Worm (Caenorhabditis elegans) whole organism, young adult: ENCODE results near the gene nlp-31.

Source experiments
- C17E4.6 ChIP-seq: fragments of 200-800 bp; sonication (Bioruptor generic); IDR thresholded peaks from 2 replicates; pipeline ENCODE4 v1.3.6; 2022; ENCODE audit warnings: missing genetic modification reagents, missing genetic modification characterization, missing compliant biosample characterization
- D2030.7 ChIP-seq: fragments of 200-800 bp; sonication (Bioruptor generic); IDR thresholded peaks from 2 replicates; pipeline ENCODE4 v1.3.6; 2022; ENCODE audit warnings: missing genetic modification reagents, missing genetic modification characterization, missing compliant biosample characterization
- F33H1.4 ChIP-seq: fragments of 200-800 bp; sonication (Bioruptor generic); IDR thresholded peaks from 2 replicates; pipeline ENCODE4 v1.3.6; 2022; ENCODE audit warnings: missing genetic modification reagents, missing genetic modification characterization, missing compliant biosample characterization
- F37B4.10 ChIP-seq: fragments of 200-800 bp; sonication (Bioruptor generic); IDR thresholded peaks from 2 replicates; pipeline ENCODE4 v1.3.6; 2022; ENCODE audit warnings: missing genetic modification characterization, missing compliant biosample characterization
- F39B2.1 ChIP-seq: fragments of 200-800 bp; sonication (Bioruptor generic); IDR thresholded peaks from 2 replicates; pipeline ENCODE4 v1.3.6; 2022; ENCODE audit warnings: missing genetic modification reagents, missing genetic modification characterization, missing compliant biosample characterization
- F52B5.7 ChIP-seq: sonication (generic microtip); optimal IDR thresholded peaks from 2 replicates; lab custom pipeline; 2016; ENCODE audit warnings: mild to moderate bottlenecking, missing genetic modification characterization, missing compliant biosample characterization
- F57A8.1 ChIP-seq: fragments of 200-800 bp; sonication (Bioruptor generic); optimal IDR thresholded peaks from 2 replicates; lab custom pipeline; 2018; ENCODE audit warnings: mild to moderate bottlenecking, missing genetic modification characterization, moderate library complexity, missing compliant biosample characterization
- F57C9.4 ChIP-seq: sonication (generic microtip); optimal IDR thresholded peaks from 2 replicates; lab custom pipeline; 2017; ENCODE audit warnings: mild to moderate bottlenecking, missing genetic modification characterization, missing compliant biosample characterization
- Y53G8AR.9 ChIP-seq: fragments of 200-800 bp; sonication (Bioruptor generic); conservative IDR thresholded peaks from 2 replicates; pipeline ENCODE4 v1.3.6; 2022; ENCODE audit warnings: missing genetic modification reagents, missing genetic modification characterization, missing compliant biosample characterization
- Y67H2A.10 ChIP-seq: fragments of 200-800 bp; sonication (Bioruptor generic); conservative IDR thresholded peaks from 2 replicates; pipeline ENCODE4 v1.3.6; 2022; ENCODE audit warnings: missing genetic modification reagents, missing genetic modification characterization, missing compliant biosample characterization
- Y79H2A.3 ChIP-seq: fragments of 200-800 bp; sonication (Bioruptor generic); conservative IDR thresholded peaks from 2 replicates; pipeline ENCODE4 v1.3.6; 2022; ENCODE audit warnings: missing genetic modification reagents, missing genetic modification characterization, missing compliant biosample characterization
- ZK185.1 ChIP-seq: sonication (generic microtip); optimal IDR thresholded peaks from 2 replicates; lab custom pipeline; 2016; ENCODE audit warnings: mild to moderate bottlenecking, missing genetic modification characterization, missing compliant biosample characterization; ENCODE audit not compliant: poor library complexity, severe bottlenecking
- aptf-2 ChIP-seq: fragments of 200-800 bp; sonication (Bioruptor generic); conservative IDR thresholded peaks from 2 replicates; pipeline ENCODE4 v1.3.6; 2022; ENCODE audit warnings: missing genetic modification reagents, missing genetic modification characterization, missing compliant biosample characterization
- aptf-3 ChIP-seq: fragments of 200-800 bp; sonication (Bioruptor generic); IDR thresholded peaks from 2 replicates; pipeline ENCODE4 v1.3.6; 2022; ENCODE audit warnings: missing genetic modification characterization, missing compliant biosample characterization
- attf-3 ChIP-seq: fragments of 200-800 bp; sonication (Bioruptor generic); conservative IDR thresholded peaks from 2 replicates; pipeline ENCODE4 v1.3.6; 2022; ENCODE audit warnings: missing genetic modification reagents, missing genetic modification characterization, missing compliant biosample characterization
- bed-2 ChIP-seq: fragments of 200-800 bp; sonication (Bioruptor generic); IDR thresholded peaks from 2 replicates; pipeline ENCODE4 v1.3.6; 2022; ENCODE audit warnings: missing genetic modification reagents, missing genetic modification characterization, missing compliant biosample characterization
- cebp-2 ChIP-seq: fragments of 200-800 bp; sonication (Bioruptor generic); IDR thresholded peaks from 2 replicates; pipeline ENCODE4 v1.3.6; 2022; ENCODE audit warnings: missing genetic modification characterization, missing compliant biosample characterization
- ceh-27 ChIP-seq: fragments of 200-800 bp; sonication (Bioruptor generic); optimal IDR thresholded peaks from 2 replicates; lab custom pipeline; 2018; ENCODE audit warnings: mild to moderate bottlenecking, missing genetic modification characterization, moderate library complexity, missing compliant biosample characterization
- ceh-58 ChIP-seq: fragments of 200-800 bp; sonication (Bioruptor generic); IDR thresholded peaks from 2 replicates; pipeline ENCODE4 v1.3.6; 2022; ENCODE audit warnings: missing genetic modification characterization, missing compliant biosample characterization
- die-1 ChIP-seq: sonication (generic microtip); optimal IDR thresholded peaks from 2 replicates; lab custom pipeline; 2016; ENCODE audit warnings: missing genotype, mild to moderate bottlenecking, missing genetic modification characterization, missing compliant biosample characterization
- dox-1 ChIP-seq: fragments of 200-800 bp; sonication (Bioruptor generic); IDR thresholded peaks from 2 replicates; pipeline ENCODE4 v1.3.6; 2022; ENCODE audit warnings: missing genetic modification reagents, missing genetic modification characterization, missing compliant biosample characterization
- hlh-26 ChIP-seq: fragments of 200-800 bp; sonication (Bioruptor generic); conservative IDR thresholded peaks from 2 replicates; pipeline ENCODE4 v1.3.6; 2022; ENCODE audit warnings: missing genetic modification reagents, missing genetic modification characterization, missing compliant biosample characterization
- let-607 ChIP-seq, 2 experiments: fragments of 200-800 bp in 1 of 2; sonication (Bioruptor generic) in 1 of 2; sonication (generic microtip) in 1 of 2; optimal IDR thresholded peaks; 2 replicates each; lab custom pipeline; 2016 to 2018; ENCODE audit warnings: mild to moderate bottlenecking in 2 of 2, missing compliant biosample characterization in 2 of 2, missing genetic modification characterization in 2 of 2, moderate library complexity in 2 of 2, missing genotype in 1 of 2
- lin-40 ChIP-seq: sonication (generic microtip); optimal IDR thresholded peaks from 2 replicates; lab custom pipeline; 2016; ENCODE audit warnings: missing genetic modification characterization, mild to moderate bottlenecking, missing compliant biosample characterization, missing genotype, missing genetic modification reagents
- lsl-1 ChIP-seq: fragments of 200-800 bp; sonication (Bioruptor generic); optimal IDR thresholded peaks from 2 replicates; lab custom pipeline; 2018; ENCODE audit warnings: mild to moderate bottlenecking, missing genetic modification characterization, moderate library complexity, missing compliant biosample characterization
- lsy-27 ChIP-seq: sonication (generic microtip); optimal IDR thresholded peaks from 2 replicates; lab custom pipeline; 2017; ENCODE audit warnings: missing genetic modification characterization, mild to moderate bottlenecking, missing compliant biosample characterization, antibody characterized with exemption, missing genotype, borderline replicate concordance; ENCODE audit not compliant: insufficient read depth
- madf-6 ChIP-seq: fragments of 200-800 bp; sonication (Bioruptor generic); IDR thresholded peaks from 2 replicates; pipeline ENCODE4 v1.3.6; 2022; ENCODE audit warnings: missing genetic modification reagents, missing genetic modification characterization, missing compliant biosample characterization
- mes-4 ChIP-seq: sonication (generic microtip); optimal IDR thresholded peaks from 2 replicates; lab custom pipeline; 2016; ENCODE audit warnings: missing genotype, missing genetic modification characterization, missing compliant biosample characterization
- mxl-1 ChIP-seq: sonication (generic microtip); optimal IDR thresholded peaks from 2 replicates; lab custom pipeline; 2016; ENCODE audit warnings: missing genetic modification characterization, missing compliant biosample characterization
- nfya-1 ChIP-seq: sonication (generic microtip); optimal IDR thresholded peaks from 2 replicates; lab custom pipeline; 2017; ENCODE audit warnings: antibody characterized with exemption, missing compliant biosample characterization, missing genetic modification characterization, borderline replicate concordance; ENCODE audit not compliant: insufficient read depth
- nhr-80 ChIP-seq: sonication (generic microtip); optimal IDR thresholded peaks from 2 replicates; lab custom pipeline; 2016; ENCODE audit warnings: missing genetic modification characterization, missing compliant biosample characterization
- nhr-90 ChIP-seq: sonication (generic microtip); optimal IDR thresholded peaks from 2 replicates; lab custom pipeline; 2016; ENCODE audit warnings: missing genotype, mild to moderate bottlenecking, missing genetic modification characterization, missing compliant biosample characterization
- pbrm-1 ChIP-seq: fragments of 200-800 bp; sonication (Bioruptor generic); IDR thresholded peaks from 2 replicates; pipeline ENCODE4 v1.3.6; 2022; ENCODE audit warnings: missing genetic modification reagents, missing genetic modification characterization, missing compliant biosample characterization
- pha-4 ChIP-seq: fragments of 150-350 bp; sonication (generic microtip); optimal IDR thresholded peaks from 2 replicates; lab custom pipeline; 2014; ENCODE audit warnings: missing biosample characterization, missing genetic modification reagents, missing genetic modification characterization
- rec-8 ChIP-seq, 2 experiments: sonication (generic microtip); optimal IDR thresholded peaks; 2 replicates each; lab custom pipeline; 2016; ENCODE audit warnings: mild to moderate bottlenecking in 2 of 2, missing genetic modification characterization in 2 of 2, missing genetic modification reagents in 2 of 2, missing genotype in 2 of 2, missing biosample characterization in 1 of 2, missing compliant biosample characterization in 1 of 2, moderate library complexity in 1 of 2
- repo-1 ChIP-seq: sonication (generic microtip); optimal IDR thresholded peaks from 2 replicates; lab custom pipeline; 2017; ENCODE audit warnings: mild to moderate bottlenecking, missing genetic modification characterization, missing compliant biosample characterization
- sptf-2 ChIP-seq: fragments of 200-800 bp; sonication (Bioruptor generic); optimal IDR thresholded peaks from 2 replicates; lab custom pipeline; 2018; ENCODE audit warnings: mild to moderate bottlenecking, missing genetic modification characterization, missing compliant biosample characterization
- tlf-1 ChIP-seq: fragments of 200-800 bp; sonication (Bioruptor generic); optimal IDR thresholded peaks from 2 replicates; lab custom pipeline; 2018; ENCODE audit warnings: mild to moderate bottlenecking, missing genetic modification characterization, missing compliant biosample characterization
- xnd-1 ChIP-seq: sonication (generic microtip); optimal IDR thresholded peaks from 2 replicates; lab custom pipeline; 2016; ENCODE audit warnings: missing genotype, missing genetic modification reagents, missing genetic modification characterization, missing compliant biosample characterization
- zfh-2 ChIP-seq: fragments of 200-800 bp; sonication (Bioruptor generic); conservative IDR thresholded peaks from 2 replicates; pipeline ENCODE4 v1.3.6; 2022; ENCODE audit warnings: missing genetic modification reagents, missing genetic modification characterization, missing compliant biosample characterization
- zim-3 ChIP-seq: sonication (generic microtip); optimal IDR thresholded peaks from 2 replicates; lab custom pipeline; 2017; ENCODE audit warnings: mild to moderate bottlenecking, missing genetic modification characterization, moderate library complexity, missing compliant biosample characterization
- ztf-22 ChIP-seq: fragments of 200-800 bp; sonication (Bioruptor generic); optimal IDR thresholded peaks from 2 replicates; lab custom pipeline; 2018; ENCODE audit warnings: mild to moderate bottlenecking, missing genetic modification characterization, moderate library complexity, missing compliant biosample characterization
- ztf-26 ChIP-seq: sonication (generic microtip); optimal IDR thresholded peaks from 2 replicates; lab custom pipeline; 2017; ENCODE audit warnings: missing genetic modification characterization, missing compliant biosample characterization
- ztf-3 ChIP-seq: fragments of 200-800 bp; sonication (Bioruptor generic); optimal IDR thresholded peaks from 2 replicates; lab custom pipeline; 2018; ENCODE audit warnings: mild to moderate bottlenecking, missing genetic modification characterization, missing compliant biosample characterization

nlp-31 gene

ce11 chrV:3943364-3943763 is 36.5 kb upstream of the nlp-31 start:
- TF ChIP-seq zim-3, result no peak
- no peak for TF ChIP-seq bed-2
- TF ChIP-seq nhr-80 (tag; lab: Kevin White, UChicago), result no peak
- TF ChIP-seq F57A8.1, result no peak
- no peak for TF ChIP-seq mes-4
- no peak for TF ChIP-seq F52B5.7
- no peak for TF ChIP-seq F33H1.4

ce11 chrV:3945053-3945452 is 34.8 kb upstream of the nlp-31 start, which contains the start of gene cyp-35B3:
Gene cyp-35B3 (plus strand): TSS chrV:3945353.
- TF ChIP-seq repo-1 (tag; lab: Kevin White, UChicago), result no peak
- TF ChIP-seq let-607 (tag; optimal IDR thresholded peaks at IDR 0.05; lab: Kevin White, UChicago), result no peak
- TF ChIP-seq sptf-2 (GFP tag; lab: Kevin White, UChicago), result no peak
- no peak for TF ChIP-seq aptf-2 (GFP tag; lab: Robert Waterston, UW)
- TF ChIP-seq ztf-3, result no peak
- TF ChIP-seq nfya-1 (tag; lab: Kevin White, UChicago), result no peak
- no peak for TF ChIP-seq aptf-3 (GFP tag; lab: Robert Waterston, UW)
- TF ChIP-seq tlf-1 (GFP tag; lab: Kevin White, UChicago), result no peak
- no peak for TF ChIP-seq pbrm-1
- no peak for TF ChIP-seq lsl-1
- TF ChIP-seq xnd-1, result no peak
- no peak for TF ChIP-seq Y79H2A.3 (GFP tag; lab: Robert Waterston, UW)
- no peak for TF ChIP-seq Y67H2A.10
- TF ChIP-seq rec-8 (tag; optimal IDR thresholded peaks at IDR 0.05; lab: Kevin White, UChicago), result no peak
- TF ChIP-seq F37B4.10 (GFP tag; lab: Robert Waterston, UW), result no peak

- TF ChIP-seq ztf-26 (no peak), die-1 (tag; lab: Kevin White, UChicago) (no peak), lin-40 (no peak), mes-4 (no peak), cebp-2 (GFP tag; lab: Robert Waterston, UW) (no peak), ceh-58 (no peak), ztf-22 (no peak), ceh-27 (no peak), mxl-1 (tag; lab: Kevin White, UChicago) (no peak), F39B2.1 (no peak), bed-2 (no peak), C17E4.6 (GFP tag; lab: Robert Waterston, UW) (no peak)
Observed at ce11 chrV:3949723-3950122, 30.1 kb upstream of the nlp-31 start, which contains the start of gene dach-1. Gene dach-1 (plus strand): TSS chrV:3950023.

ce11 chrV:3953739-3954138 is 26.1 kb upstream of the nlp-31 start, which contains the start of gene str-247:
Gene str-247 (plus strand): TSS chrV:3954039.
- TF ChIP-seq attf-3, result no peak
- TF ChIP-seq nhr-90 (tag; lab: Kevin White, UChicago), result no peak
- no peak for TF ChIP-seq ztf-26
- no peak for TF ChIP-seq lsy-27 (tag; lab: Kevin White, UChicago)
- no peak for TF ChIP-seq tlf-1 (GFP tag; lab: Kevin White, UChicago)
- TF ChIP-seq dox-1 (GFP tag; lab: Robert Waterston, UW), result no peak
- no peak for TF ChIP-seq Y53G8AR.9
- no peak for TF ChIP-seq D2030.7 (GFP tag; lab: Robert Waterston, UW)
- TF ChIP-seq pha-4 (tag; lab: Kevin White, UChicago), result no peak
- no peak for TF ChIP-seq ZK185.1 (tag; lab: Kevin White, UChicago)
- TF ChIP-seq zfh-2 (GFP tag; lab: Robert Waterston, UW), result no peak
- TF ChIP-seq Y79H2A.3 (GFP tag; lab: Robert Waterston, UW), result no peak
- no peak for TF ChIP-seq F57C9.4 (tag; lab: Kevin White, UChicago)
- TF ChIP-seq madf-6 (GFP tag; lab: Robert Waterston, UW), result no peak
- no peak for TF ChIP-seq ztf-3
- TF ChIP-seq hlh-26 (GFP tag; lab: Robert Waterston, UW), result no peak
